Worm (Caenorhabditis elegans) whole organism, early embryonic: ENCODE measurements around the gene bus-17.

Source experiments
- B0310.2 ChIP-seq: sonication (generic microtip); optimal IDR thresholded peaks from 2 replicates; lab custom pipeline; 2016; ENCODE audit warnings: mild to moderate bottlenecking, missing genetic modification characterization, missing compliant biosample characterization
- F13C5.2 ChIP-seq: sonication (generic microtip); optimal IDR thresholded peaks from 2 replicates; lab custom pipeline; 2017; ENCODE audit warnings: mild to moderate bottlenecking, missing genetic modification characterization, inconsistent platforms, missing compliant biosample characterization
- aly-1 ChIP-seq: sonication (generic microtip); optimal IDR thresholded peaks from 2 replicates; lab custom pipeline; 2016; ENCODE audit warnings: missing genetic modification characterization, missing compliant biosample characterization
- ama-1 ChIP-seq: fragments of 150-350 bp; optimal IDR thresholded peaks from 2 replicates; lab custom pipeline; 2014
- ceh-13 ChIP-seq: fragments of 200-800 bp; sonication (Bioruptor generic); optimal IDR thresholded peaks from 2 replicates; lab custom pipeline; 2018; ENCODE audit warnings: mild to moderate bottlenecking, missing genetic modification characterization, missing compliant biosample characterization
- ceh-36 ChIP-seq: sonication (generic microtip); optimal IDR thresholded peaks from 2 replicates; lab custom pipeline; 2016; ENCODE audit warnings: missing genetic modification characterization, inconsistent platforms, missing compliant biosample characterization
- ets-7 ChIP-seq: sonication (generic microtip); optimal IDR thresholded peaks from 2 replicates; lab custom pipeline; 2016; ENCODE audit warnings: missing genotype, missing genetic modification characterization, missing compliant biosample characterization
- flt-1 ChIP-seq: fragments of 200-800 bp; sonication (Bioruptor generic); IDR thresholded peaks from 2 replicates; pipeline ENCODE4 v1.3.6; 2022; ENCODE audit warnings: missing genetic modification characterization, missing compliant biosample characterization
- hmbx-1 ChIP-seq: sonication (generic microtip); optimal IDR thresholded peaks from 2 replicates; lab custom pipeline; 2016; ENCODE audit warnings: mild to moderate bottlenecking, missing genetic modification characterization, missing compliant biosample characterization
- hmg-4 ChIP-seq: fragments of 200-800 bp; sonication (Bioruptor generic); optimal IDR thresholded peaks from 2 replicates; lab custom pipeline; 2018; ENCODE audit warnings: mild to moderate bottlenecking, missing genetic modification characterization, missing compliant biosample characterization
- hnd-1 ChIP-seq: sonication (generic microtip); optimal IDR thresholded peaks from 2 replicates; lab custom pipeline; 2016; ENCODE audit warnings: missing genetic modification characterization, missing compliant biosample characterization
- pes-1 ChIP-seq: fragments of 200-800 bp; sonication (Bioruptor generic); IDR thresholded peaks from 2 replicates; pipeline ENCODE4 v1.3.6; 2022; ENCODE audit warnings: missing genetic modification reagents, missing genetic modification characterization, missing compliant biosample characterization
- scrt-1 ChIP-seq: fragments of 200-800 bp; sonication (Bioruptor generic); IDR thresholded peaks from 2 replicates; pipeline ENCODE4 v1.3.6; 2022; ENCODE audit warnings: missing genetic modification characterization, missing compliant biosample characterization
- sea-1 ChIP-seq: fragments of 200-800 bp; sonication (Bioruptor generic); conservative IDR thresholded peaks from 2 replicates; pipeline ENCODE4 v1.3.6; 2022; ENCODE audit warnings: missing genetic modification characterization, missing compliant biosample characterization
- tbx-11 ChIP-seq: fragments of 200-800 bp; sonication (Bioruptor generic); IDR thresholded peaks from 2 replicates; pipeline ENCODE4 v1.3.6; 2022; ENCODE audit warnings: missing genetic modification characterization, missing compliant biosample characterization
- tbx-37 ChIP-seq: fragments of 200-800 bp; sonication (Bioruptor generic); conservative IDR thresholded peaks from 2 replicates; pipeline ENCODE4 v1.3.6; 2022; ENCODE audit warnings: missing genetic modification reagents, missing genetic modification characterization, missing compliant biosample characterization
- tra-4 ChIP-seq: sonication (generic microtip); optimal IDR thresholded peaks from 2 replicates; lab custom pipeline; 2017; ENCODE audit warnings: missing genetic modification characterization, missing compliant biosample characterization

Gene bus-17

ce11 chrX:15747814-15748213, 18.3 kb downstream of the bus-17 start:
- TF ChIP-seq hmbx-1 (tag; lab: Kevin White, UChicago) (no peak), pes-1 (no peak), tra-4 (tag; lab: Kevin White, UChicago) (no peak), B0310.2 (no peak), hmg-4 (GFP tag; lab: Kevin White, UChicago) (no peak)

- TF ChIP-seq ama-1 (lab: Kevin White, UChicago) (no peak), F13C5.2 (tag; lab: Kevin White, UChicago) (no peak), tbx-11 (no peak), ceh-13 (no peak), hmbx-1 (tag; lab: Kevin White, UChicago) (no peak), tra-4 (tag; lab: Kevin White, UChicago) (no peak), sea-1 (GFP tag; lab: Robert Waterston, UW) (no peak), tbx-37 (GFP tag; lab: Robert Waterston, UW) (no peak), pes-1 (no peak), ets-7 (tag; lab: Kevin White, UChicago) (no peak), B0310.2 (no peak), scrt-1 (no peak), hmg-4 (GFP tag; lab: Kevin White, UChicago) (no peak), aly-1 (no peak)
Measured at ce11 chrX:15746705-15747104, 19.4 kb downstream of the bus-17 start, which contains the start of gene srxa-9. Gene srxa-9 (plus strand): TSS chrX:15747005.

ce11 chrX:15742310-15742709, 23.8 kb downstream of the bus-17 start, which contains the start of gene nhr-255:
Gene nhr-255 (plus strand): TSS chrX:15742610.
- no peak for TF ChIP-seq aly-1
- no peak for TF ChIP-seq hmbx-1 (tag; lab: Kevin White, UChicago)

ce11 chrX:15741852-15742251, 24.3 kb downstream of the bus-17 start:
- peak; percentile 96 for TF ChIP-seq scrt-1
- TF ChIP-seq flt-1 (GFP tag; lab: Robert Waterston, UW) = peak; percentile 92
- peak; percentile 95 for TF ChIP-seq hmg-4 (GFP tag; lab: Kevin White, UChicago)
- TF ChIP-seq ceh-13 = peak; percentile 81
- peak; percentile 63 for TF ChIP-seq ets-7 (tag; lab: Kevin White, UChicago)
- peak; percentile 87 for TF ChIP-seq B0310.2
- peak; percentile 95 for TF ChIP-seq tbx-11
- TF ChIP-seq pes-1 = peak; percentile 96
- peak; percentile 93 for TF ChIP-seq F13C5.2 (tag; lab: Kevin White, UChicago)
- peak; percentile 96 for TF ChIP-seq sea-1 (GFP tag; lab: Robert Waterston, UW)
- peak; percentile 59 for TF ChIP-seq hmbx-1 (tag; lab: Kevin White, UChicago)
- TF ChIP-seq hnd-1 (tag; lab: Kevin White, UChicago) = peak; percentile 78
- peak; percentile 89 for TF ChIP-seq aly-1
- no peak for TF ChIP-seq ama-1 (lab: Kevin White, UChicago)
- TF ChIP-seq tra-4 (tag; lab: Kevin White, UChicago) = no peak
- peak; percentile 87 for TF ChIP-seq ceh-36 (tag; lab: Kevin White, UChicago)
- peak; percentile 91 for TF ChIP-seq tbx-37 (GFP tag; lab: Robert Waterston, UW)

ce11 chrX:15740526-15740925, 25.6 kb downstream of the bus-17 start, which contains the start of gene srg-64:
Gene srg-64 (minus strand): TSS chrX:15740626.
- TF ChIP-seq ceh-13 (no peak), tbx-11 (no peak), hmg-4 (GFP tag; lab: Kevin White, UChicago) (no peak), F13C5.2 (tag; lab: Kevin White, UChicago) (no peak), scrt-1 (no peak), ceh-36 (tag; lab: Kevin White, UChicago) (no peak), flt-1 (GFP tag; lab: Robert Waterston, UW) (no peak), hmbx-1 (tag; lab: Kevin White, UChicago) (no peak), aly-1 (no peak)

- 0 out of 2 replicates have a peak, but pooled peaks have one; percentile 25 for TF ChIP-seq sea-1 (GFP tag; lab: Robert Waterston, UW)
Measured at ce11 chrX:15738432-15739003, 27.6 kb downstream of the bus-17 start.

ce11 chrX:15736419-15736818, 29.7 kb downstream of the bus-17 start:
- TF ChIP-seq F13C5.2 (tag; lab: Kevin White, UChicago) = peak; percentile 66
- TF ChIP-seq ceh-36 (tag; lab: Kevin White, UChicago) = no peak
- TF ChIP-seq tbx-37 (GFP tag; lab: Robert Waterston, UW) = no peak

ce11 chrX:15731668-15732067, 34.5 kb downstream of the bus-17 start, which contains the start of gene lin-15A:
Gene lin-15A (plus strand): TSS chrX:15731968.
- TF ChIP-seq tbx-37 (GFP tag; lab: Robert Waterston, UW) (no peak), B0310.2 (no peak), tra-4 (tag; lab: Kevin White, UChicago) (no peak), aly-1 (no peak), ceh-13 (no peak), tbx-11 (no peak), ama-1 (lab: Kevin White, UChicago) (no peak), pes-1 (no peak), hmbx-1 (tag; lab: Kevin White, UChicago) (no peak), ets-7 (tag; lab: Kevin White, UChicago) (no peak), scrt-1 (no peak), ceh-36 (tag; lab: Kevin White, UChicago) (no peak), F13C5.2 (tag; lab: Kevin White, UChicago) (no peak)
